Worm (Caenorhabditis elegans): ENCODE data around the gene polq-1.

DNA sequence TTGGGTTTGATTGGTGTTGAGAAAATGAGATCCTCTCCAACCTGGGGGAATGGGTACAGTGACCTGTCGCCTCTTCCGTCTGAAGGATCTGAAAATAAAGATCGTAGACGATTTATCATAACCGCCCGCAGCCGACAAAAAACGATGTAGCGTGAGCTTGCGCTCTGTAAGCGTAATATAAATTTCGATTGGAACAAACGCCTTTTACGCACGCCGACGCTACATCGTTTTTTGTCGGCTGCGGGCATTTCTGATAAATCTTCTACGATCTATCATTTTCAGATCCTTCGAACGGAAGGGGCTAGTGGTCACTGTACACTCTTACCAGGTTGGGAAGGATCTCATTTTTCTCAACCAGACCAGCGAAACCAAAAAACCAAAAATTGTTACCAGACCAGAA, 54.6 kb downstream of the polq-1 start:
- TF ChIP-seq ceh-19 (GFP tag; optimal IDR thresholded peaks at IDR 0.05) = no peak
- TF ChIP-seq T23F11.4 (GFP tag; optimal IDR thresholded peaks at IDR 0.05) = no peak
- TF ChIP-seq tbx-7 (tag; optimal IDR thresholded peaks at IDR 0.05) = no peak
- no peak for TF ChIP-seq nhr-11 (tag; optimal IDR thresholded peaks at IDR 0.05)
- TF ChIP-seq pax-1 (tag; optimal IDR thresholded peaks at IDR 0.05) = no peak
- no peak for TF ChIP-seq sox-2 (GFP tag; IDR thresholded peaks at IDR 0.05)

All from whole organism, late embryonic.